Fruit fly (Drosophila melanogaster): ENCODE results near the gene Phf7.

Gene Phf7

dm6 chrX:20159679-20160140, 5.9 kb downstream of the Phf7 start, which contains the start of gene Rab35 (continued):
- no peak for TF ChIP-seq CG8765 (GFP tag; IDR thresholded peaks at IDR 0.05)
- TF ChIP-seq bsh (GFP tag; optimal IDR thresholded peaks at IDR 0.05), result no peak
- TF ChIP-seq CG34422 (GFP tag; IDR thresholded peaks at IDR 0.05), result no peak
- TF ChIP-seq slbo (GFP tag; IDR thresholded peaks at IDR 0.05), result peak; percentile 9; the same call in 1 of the 2 replicates
- TF ChIP-seq CG2678 (tag; optimal IDR thresholded peaks at IDR 0.05), result peak; percentile 4
- no peak for TF ChIP-seq lmd (GFP tag; IDR thresholded peaks at IDR 0.05)
- TF ChIP-seq CG2889 (GFP tag; IDR thresholded peaks at IDR 0.05), result no peak
- TF ChIP-seq bcd (GFP tag; optimal IDR thresholded peaks at IDR 0.05), result peak; percentile 0
- TF ChIP-seq CG31388 (GFP tag; optimal IDR thresholded peaks at IDR 0.05), result no peak
- no peak for TF ChIP-seq chn (GFP tag; optimal IDR thresholded peaks at IDR 0.05)
- TF ChIP-seq shn (GFP tag; optimal IDR thresholded peaks at IDR 0.05), result no peak
- TF ChIP-seq CG3995 (GFP tag; optimal IDR thresholded peaks at IDR 0.05), result peak; percentile 24
- TF ChIP-seq cas (GFP tag; IDR thresholded peaks at IDR 0.05), result no peak
- TF ChIP-seq CG30431 (GFP tag; optimal IDR thresholded peaks at IDR 0.05), result no peak
- TF ChIP-seq pho (GFP tag; optimal IDR thresholded peaks at IDR 0.05), result no peak
- TF ChIP-seq ssp (GFP tag; IDR thresholded peaks at IDR 0.05), result 0 out of 2 replicates have a peak, but pooled peaks have one; percentile 19
- no peak for TF ChIP-seq CG10959 (GFP tag; IDR thresholded peaks at IDR 0.05)
- no peak for TF ChIP-seq Hr39 (optimal IDR thresholded peaks at IDR 0.05)
- TF ChIP-seq slou (GFP tag; optimal IDR thresholded peaks at IDR 0.05), result no peak
- TF ChIP-seq org-1 (GFP tag; optimal IDR thresholded peaks at IDR 0.05), result no peak
- TF ChIP-seq Dek (tag; optimal IDR thresholded peaks at IDR 0.05), result no peak
- TF ChIP-seq CG6854 (GFP tag; optimal IDR thresholded peaks at IDR 0.05), result no peak
- peak; percentile 4 for TF ChIP-seq gfzf (GFP tag; optimal IDR thresholded peaks at IDR 0.05)
- TF ChIP-seq Opbp (GFP tag; IDR thresholded peaks at IDR 0.05; ENCODE audit: partially characterized antibody), result peak; percentile 91
- no peak for TF ChIP-seq sens (GFP tag)
- TF ChIP-seq run (tag; optimal IDR thresholded peaks at IDR 0.05), result no peak
- TF ChIP-seq Ptx1 (GFP tag; IDR thresholded peaks at IDR 0.05), result no peak; the same call in 1 of the 2 replicates
- TF ChIP-seq Atf3 (GFP tag; optimal IDR thresholded peaks at IDR 0.05), result no peak
- peak; percentile 92 for TF ChIP-seq HLH4C (GFP tag; IDR thresholded peaks at IDR 0.05; ENCODE audit: partially characterized antibody)
- no peak for TF ChIP-seq fru (optimal IDR thresholded peaks at IDR 0.05)
- no peak for TF ChIP-seq lola (GFP tag; optimal IDR thresholded peaks at IDR 0.05)
- TF ChIP-seq ATbp (GFP tag; optimal IDR thresholded peaks at IDR 0.05), result no peak
- no peak for TF ChIP-seq CG14014 (GFP tag; IDR thresholded peaks at IDR 0.05)
- TF ChIP-seq CG10979 (tag; optimal IDR thresholded peaks at IDR 0.05), result no peak
- no peak for TF ChIP-seq Rx (GFP tag; IDR thresholded peaks at IDR 0.05)
- TF ChIP-seq Neu2 (GFP tag; optimal IDR thresholded peaks at IDR 0.05; ENCODE audit: borderline replicate concordance), result no peak
- no peak for TF ChIP-seq ap (GFP tag; IDR thresholded peaks at IDR 0.05)
- no peak for TF ChIP-seq CG15601 (tag; optimal IDR thresholded peaks at IDR 0.05)
- no peak for TF ChIP-seq yki (optimal IDR thresholded peaks at IDR 0.05)
- TF ChIP-seq Camta (GFP tag; optimal IDR thresholded peaks at IDR 0.05), result no peak
- TF ChIP-seq lov (optimal IDR thresholded peaks at IDR 0.05), result no peak
- no peak for TF ChIP-seq lov (GFP tag; IDR thresholded peaks at IDR 0.05)
- no peak for TF ChIP-seq H2.0 (GFP tag; IDR thresholded peaks at IDR 0.05)
- no peak for TF ChIP-seq CG6254 (GFP tag; optimal IDR thresholded peaks at IDR 0.05)
- peak; percentile 71 for TF ChIP-seq CG14710 (tag; optimal IDR thresholded peaks at IDR 0.05)
- peak; percentile 96 for TF ChIP-seq BEAF-32 (GFP tag; optimal IDR thresholded peaks at IDR 0.05)
- no peak for TF ChIP-seq H15 (GFP tag; IDR thresholded peaks at IDR 0.05)
- TF ChIP-seq dmrt99B (tag; optimal IDR thresholded peaks at IDR 0.05), result no peak
- no peak for TF ChIP-seq CG13775 (GFP tag; optimal IDR thresholded peaks at IDR 0.05)
- no peak for TF ChIP-seq CG15696 (tag; optimal IDR thresholded peaks at IDR 0.05)
- no peak for TF ChIP-seq CG3407 (GFP tag; optimal IDR thresholded peaks at IDR 0.05)
- no peak for TF ChIP-seq CG12155 (GFP tag; optimal IDR thresholded peaks at IDR 0.05)
- no peak for TF ChIP-seq CG6683 (GFP tag; optimal IDR thresholded peaks at IDR 0.05)
